Worm (Caenorhabditis elegans) whole organism, L4 larva: ENCODE results near the gene dyf-11.

Experiments used
- F37D6.2 ChIP-seq: sonication (generic microtip); optimal IDR thresholded peaks from 2 replicates; lab custom pipeline; 2016; ENCODE audit warnings: mild to moderate bottlenecking, missing genetic modification characterization, missing compliant biosample characterization
- F44E2.7 ChIP-seq: fragments of 200-800 bp; sonication (Bioruptor generic); IDR thresholded peaks from 2 replicates; pipeline ENCODE4 v2.1.2; 2022; ENCODE audit warnings: missing genetic modification characterization, missing compliant biosample characterization
- R02D3.7 ChIP-seq: fragments of 150-350 bp; sonication (generic microtip); optimal IDR thresholded peaks from 3 replicates; lab custom pipeline; 2014; ENCODE audit warnings: missing biosample characterization, missing genetic modification characterization
- T20F7.1 ChIP-seq: fragments of 200-800 bp; sonication (Bioruptor generic); optimal IDR thresholded peaks from 2 replicates; lab custom pipeline; 2018; ENCODE audit warnings: mild to moderate bottlenecking, missing genetic modification characterization, missing compliant biosample characterization
- Y5F2A.4 ChIP-seq: fragments of 200-800 bp; sonication (Bioruptor generic); optimal IDR thresholded peaks from 2 replicates; lab custom pipeline; 2018; ENCODE audit warnings: mild to moderate bottlenecking, missing genetic modification characterization, missing compliant biosample characterization
- Y75B8A.6 ChIP-seq: fragments of 200-800 bp; sonication (Bioruptor generic); IDR thresholded peaks from 2 replicates; pipeline ENCODE4 v1.3.6; 2022; ENCODE audit warnings: missing genetic modification reagents, missing genetic modification characterization, missing compliant biosample characterization
- aha-1 ChIP-seq: fragments of 150-350 bp; peaks from one replicate; lab custom pipeline; 2014; ENCODE audit warnings: missing biosample characterization, missing genetic modification characterization
- ceh-28 ChIP-seq: fragments of 150-350 bp; optimal IDR thresholded peaks from 2 replicates; lab custom pipeline; 2014; ENCODE audit warnings: missing biosample characterization, missing genetic modification reagents, missing genetic modification characterization
- ceh-32 ChIP-seq: sonication (generic microtip); optimal IDR thresholded peaks from 2 replicates; lab custom pipeline; 2016; ENCODE audit warnings: mild to moderate bottlenecking, missing genetic modification characterization, missing compliant biosample characterization; ENCODE audit not compliant: poor library complexity
- ceh-44 ChIP-seq: fragments of 200-800 bp; sonication (Bioruptor generic); IDR thresholded peaks from 2 replicates; pipeline ENCODE4 v1.3.6; 2022; ENCODE audit warnings: missing genetic modification reagents, missing genetic modification characterization, missing compliant biosample characterization
- cey-2 ChIP-seq: sonication (generic microtip); optimal IDR thresholded peaks from 3 replicates; lab custom pipeline; 2017; ENCODE audit warnings: missing genetic modification characterization, mild to moderate bottlenecking, missing compliant biosample characterization, antibody characterized with exemption, borderline replicate concordance; ENCODE audit not compliant: insufficient read depth
- duxl-1 ChIP-seq: sonication (generic microtip); optimal IDR thresholded peaks from 2 replicates; lab custom pipeline; 2016; ENCODE audit warnings: mild to moderate bottlenecking, missing genetic modification characterization, moderate library complexity, missing compliant biosample characterization; ENCODE audit not compliant: poor library complexity
- egl-43 ChIP-seq: fragments of 200-800 bp; sonication (Bioruptor generic); IDR thresholded peaks from 2 replicates; pipeline ENCODE4 v1.3.6; 2022; ENCODE audit warnings: missing genetic modification reagents, missing genetic modification characterization, missing compliant biosample characterization
- fos-1 ChIP-seq: fragments of 150-350 bp; optimal IDR thresholded peaks from 2 replicates; lab custom pipeline; 2014; ENCODE audit warnings: missing biosample characterization, missing genetic modification characterization
- hlh-11 ChIP-seq: fragments of 200-800 bp; sonication (Bioruptor generic); optimal IDR thresholded peaks from 2 replicates; lab custom pipeline; 2018; ENCODE audit warnings: mild to moderate bottlenecking, missing genetic modification characterization, missing compliant biosample characterization
- hmg-1.1 ChIP-seq: fragments of 200-800 bp; sonication (Bioruptor generic); IDR thresholded peaks from 2 replicates; pipeline ENCODE4 v1.3.6; 2022; ENCODE audit warnings: missing genetic modification reagents, missing genetic modification characterization, missing compliant biosample characterization
- jun-1 ChIP-seq: fragments of 150-350 bp; optimal IDR thresholded peaks from 2 replicates; lab custom pipeline; 2014; ENCODE audit warnings: missing biosample characterization, missing genetic modification reagents, missing genetic modification characterization
- lin-38 ChIP-seq: fragments of 200-800 bp; sonication (Bioruptor generic); IDR thresholded peaks from 2 replicates; pipeline ENCODE4 v1.3.6; 2022; ENCODE audit warnings: missing genetic modification reagents, missing genetic modification characterization, missing compliant biosample characterization
- lin-39 ChIP-seq: fragments of 150-350 bp; optimal IDR thresholded peaks from 2 replicates; lab custom pipeline; 2014; ENCODE audit warnings: missing biosample characterization, missing genetic modification reagents, missing genetic modification characterization
- mdl-1 ChIP-seq, 2 experiments: fragments of 150-350 bp in 1 of 2; sonication (generic microtip) in 1 of 2; optimal IDR thresholded peaks; 2 replicates each; lab custom pipeline; 2014 to 2017; ENCODE audit warnings: missing biosample characterization in 2 of 2, missing genetic modification characterization in 2 of 2
- mdt-29 ChIP-seq: fragments of 200-800 bp; sonication (Bioruptor generic); IDR thresholded peaks from 2 replicates; pipeline ENCODE4 v1.3.6; 2022; ENCODE audit warnings: missing genetic modification reagents, missing genetic modification characterization, missing compliant biosample characterization
- mes-2 ChIP-seq: sonication (generic microtip); optimal IDR thresholded peaks from 2 replicates; lab custom pipeline; 2016; ENCODE audit warnings: missing genotype, mild to moderate bottlenecking, missing genetic modification characterization, missing compliant biosample characterization; ENCODE audit not compliant: poor library complexity, severe bottlenecking
- mxl-3 ChIP-seq: fragments of 200-800 bp; sonication (Bioruptor generic); optimal IDR thresholded peaks from 2 replicates; lab custom pipeline; 2018; ENCODE audit warnings: mild to moderate bottlenecking, missing genetic modification characterization, missing compliant biosample characterization
- nhr-102 ChIP-seq: sonication (generic microtip); optimal IDR thresholded peaks from 2 replicates; lab custom pipeline; 2016; ENCODE audit warnings: mild to moderate bottlenecking, missing genetic modification characterization, moderate library complexity, missing compliant biosample characterization
- nhr-11 ChIP-seq: fragments of 150-350 bp; optimal IDR thresholded peaks from 2 replicates; lab custom pipeline; 2014; ENCODE audit warnings: missing biosample characterization, missing genetic modification characterization
- nhr-111 ChIP-seq: fragments of 200-800 bp; sonication (Bioruptor generic); optimal IDR thresholded peaks from 2 replicates; lab custom pipeline; 2018; ENCODE audit warnings: mild to moderate bottlenecking, missing genetic modification characterization, missing compliant biosample characterization
- nhr-237 ChIP-seq: sonication (generic microtip); optimal IDR thresholded peaks from 2 replicates; lab custom pipeline; 2017; ENCODE audit warnings: missing biosample characterization, missing genetic modification characterization
- nhr-28 ChIP-seq: fragments of 150-350 bp; optimal IDR thresholded peaks from 2 replicates; lab custom pipeline; 2014; ENCODE audit warnings: missing biosample characterization, missing genetic modification characterization
- nhr-41 ChIP-seq: fragments of 200-800 bp; sonication (Bioruptor generic); IDR thresholded peaks from 2 replicates; pipeline ENCODE4 v1.3.6; 2022; ENCODE audit warnings: missing genetic modification reagents, missing genetic modification characterization, missing compliant biosample characterization
- nhr-48 ChIP-seq: sonication (generic microtip); optimal IDR thresholded peaks from 2 replicates; lab custom pipeline; 2016; ENCODE audit warnings: mild to moderate bottlenecking, missing genetic modification characterization, missing compliant biosample characterization
- nhr-77 ChIP-seq: fragments of 150-350 bp; optimal IDR thresholded peaks from 2 replicates; lab custom pipeline; 2014; ENCODE audit warnings: missing biosample characterization, missing genetic modification characterization
- pqm-1 ChIP-seq: sonication (generic microtip); optimal IDR thresholded peaks from 2 replicates; lab custom pipeline; 2017; ENCODE audit warnings: missing biosample characterization, missing genetic modification characterization
- rbr-2 ChIP-seq: sonication (generic microtip); optimal IDR thresholded peaks from 2 replicates; lab custom pipeline; 2016; ENCODE audit warnings: missing genotype, missing genetic modification characterization, missing compliant biosample characterization
- snpc-4 ChIP-seq: fragments of 150-350 bp; optimal IDR thresholded peaks from 2 replicates; lab custom pipeline; 2014; ENCODE audit warnings: missing biosample characterization, missing genetic modification characterization
- spr-3 ChIP-seq: fragments of 200-800 bp; sonication (Bioruptor generic); optimal IDR thresholded peaks from 2 replicates; lab custom pipeline; 2018; ENCODE audit warnings: mild to moderate bottlenecking, missing genetic modification characterization, missing compliant biosample characterization
- tag-97 ChIP-seq: fragments of 200-800 bp; sonication (Bioruptor generic); IDR thresholded peaks from 2 replicates; pipeline ENCODE4 v1.3.6; 2022; ENCODE audit warnings: missing genetic modification characterization, missing compliant biosample characterization
- tra-1 ChIP-seq: fragments of 200-800 bp; sonication (Bioruptor generic); IDR thresholded peaks from 2 replicates; pipeline ENCODE4 v1.3.6; 2022; ENCODE audit warnings: missing genetic modification reagents, missing genetic modification characterization, missing compliant biosample characterization
- unc-39 ChIP-seq: sonication (generic microtip); optimal IDR thresholded peaks from 2 replicates; lab custom pipeline; 2017; ENCODE audit warnings: missing biosample characterization, missing genetic modification characterization
- unc-62 ChIP-seq, 3 experiments: fragments of 150-350 bp in 1 of 3; sonication (generic microtip); optimal IDR thresholded peaks in 2 of 3; peaks in 1 of 3; 1 replicate in 1 of 3; 2 replicates in 2 of 3; lab custom pipeline; 2014 to 2017; ENCODE audit warnings: missing biosample characterization in 3 of 3, missing genetic modification characterization in 3 of 3, missing genetic modification reagents in 3 of 3, missing genotype in 1 of 3
- zag-1 ChIP-seq: fragments of 150-350 bp; optimal IDR thresholded peaks from 2 replicates; lab custom pipeline; 2014; ENCODE audit warnings: missing biosample characterization, missing genetic modification characterization
- zfp-3 ChIP-seq: fragments of 200-800 bp; sonication (Bioruptor generic); conservative IDR thresholded peaks from 2 replicates; pipeline ENCODE4 v1.3.6; 2022; ENCODE audit warnings: missing genetic modification reagents, missing genetic modification characterization, missing compliant biosample characterization
- zip-11 ChIP-seq: fragments of 200-800 bp; sonication (Bioruptor generic); IDR thresholded peaks from 2 replicates; pipeline ENCODE4 v1.3.6; 2022; ENCODE audit warnings: missing genetic modification characterization, missing compliant biosample characterization

dyf-11 gene

DNA sequence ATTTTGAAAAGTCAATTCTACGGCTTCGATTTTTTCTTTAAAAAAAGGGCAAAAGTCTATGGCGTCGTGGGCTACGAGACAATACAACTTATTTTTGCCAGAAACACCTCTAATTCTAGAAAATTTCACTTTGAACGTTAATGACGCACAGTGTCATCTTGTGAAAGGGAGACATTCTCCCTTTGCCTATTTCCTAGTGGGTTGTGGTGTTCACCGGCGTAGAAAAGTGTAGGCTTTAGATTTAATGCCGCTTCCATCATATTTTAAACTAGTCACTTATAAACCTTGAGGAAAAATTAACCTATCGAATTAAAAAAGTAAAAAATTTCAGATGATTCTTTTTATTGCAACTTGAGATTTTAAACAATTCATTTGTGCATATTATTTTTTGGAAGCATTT, 21.8 kb downstream of the dyf-11 start (continued):
- TF ChIP-seq F44E2.7 = no peak
- no peak for TF ChIP-seq nhr-48
- TF ChIP-seq Y75B8A.6 = no peak
- TF ChIP-seq rbr-2 (tag; lab: Kevin White, UChicago) = peak; percentile 42
- no peak for TF ChIP-seq egl-43 (GFP tag; lab: Robert Waterston, UW)
- peak; percentile 34 for TF ChIP-seq mes-2 (tag; lab: Kevin White, UChicago)
- no peak for TF ChIP-seq nhr-102 (tag; lab: Kevin White, UChicago)
- TF ChIP-seq hmg-1.1 (GFP tag; lab: Robert Waterston, UW) = 0 out of 2 replicates have a peak, but pooled peaks have one; percentile 30
- TF ChIP-seq tra-1 (GFP tag; lab: Robert Waterston, UW) = no peak
- no peak for TF ChIP-seq R02D3.7 (tag; lab: Kevin White, UChicago)
- peak; percentile 36 for TF ChIP-seq F37D6.2 (tag; lab: Kevin White, UChicago)
- peak; percentile 50 for TF ChIP-seq duxl-1 (tag; lab: Kevin White, UChicago)
- TF ChIP-seq mxl-3 (GFP tag; lab: Kevin White, UChicago) = no peak
- no peak for TF ChIP-seq zip-11 (GFP tag; lab: Robert Waterston, UW)

DNA sequence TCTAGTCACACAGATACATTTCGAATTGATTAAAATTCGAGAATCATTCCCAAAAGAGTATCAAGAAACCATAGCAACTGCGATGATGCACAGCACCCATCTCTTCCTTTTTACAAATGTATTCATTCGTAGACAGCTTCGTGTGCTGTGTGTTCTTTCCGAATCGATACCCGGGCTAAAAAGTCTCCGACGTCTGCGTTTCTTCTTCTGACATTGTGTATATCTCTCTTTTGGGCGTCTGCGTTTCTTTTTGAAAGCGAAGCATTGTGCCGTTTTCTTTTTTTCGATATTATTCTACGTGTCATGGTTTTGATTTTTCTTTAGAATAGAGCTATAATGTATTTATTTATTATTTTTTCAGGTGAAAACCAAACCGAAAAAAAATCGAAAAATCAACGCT, 24.4 kb downstream of the dyf-11 start, which contains the start of gene attf-5:
Gene attf-5 (plus strand): TSS at position 362 of the 400 bp plus-strand sequence.
- TF ChIP-seq ceh-28 (peak; percentile 18), pqm-1 (tag; lab: Kevin White, UChicago) (no peak), unc-39 (tag; lab: Kevin White, UChicago) (no peak), Y5F2A.4 (GFP tag; lab: Kevin White, UChicago) (no peak)

DNA sequence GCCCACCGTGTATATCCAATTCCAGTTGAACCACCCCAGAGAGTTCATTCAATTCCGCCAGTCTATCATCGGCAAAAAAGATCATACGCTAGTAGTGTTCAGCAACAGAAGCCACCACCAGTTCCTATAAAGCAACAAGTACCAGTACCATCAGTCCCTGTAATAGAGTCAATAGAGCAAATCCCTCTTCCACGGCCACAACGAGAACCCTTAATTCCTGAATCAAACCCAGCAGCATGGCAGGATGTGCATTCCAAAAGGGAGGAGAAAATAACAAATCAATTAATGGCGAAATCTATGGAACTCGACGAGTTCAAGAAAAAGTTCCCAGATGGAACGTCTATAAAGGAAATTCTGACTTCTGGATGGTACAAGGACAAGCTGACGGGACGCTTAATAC, 26.3 kb downstream of the dyf-11 start:
- TF ChIP-seq nhr-77 (no peak), unc-62 (GFP tag; optimal IDR thresholded peaks at IDR 0.05 in 1 of 2; lab: Kevin White, UChicago) (peak in 1 of 2 experiments; percentile 94), unc-62 (tag; optimal IDR thresholded peaks at IDR 0.05; lab: Kevin White, UChicago) (no peak), spr-3 (GFP tag; lab: Kevin White, UChicago) (no peak), zag-1 (no peak)
- TF ChIP-seq, all 104 proteins: peak for 1

DNA sequence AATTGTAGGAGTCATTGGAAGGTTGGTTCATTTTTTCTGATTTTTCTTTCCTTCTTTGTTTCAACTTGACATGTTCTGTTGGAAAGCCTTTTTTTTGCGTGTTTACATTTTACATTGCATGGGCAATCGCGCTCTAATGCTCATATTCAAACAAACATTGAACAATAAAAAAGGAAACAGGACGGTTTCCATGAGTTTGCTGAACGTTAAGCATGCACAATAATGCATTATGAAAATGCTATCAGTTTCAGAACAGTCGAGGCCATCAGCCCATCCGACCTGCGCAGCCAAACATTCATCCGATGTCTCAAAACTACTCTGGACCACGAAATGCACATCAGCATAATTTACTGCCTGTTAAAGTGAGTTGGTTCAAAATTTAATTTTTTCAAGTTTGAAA, 27.0 kb downstream of the dyf-11 start:
- TF ChIP-seq zfp-3 (GFP tag; lab: Robert Waterston, UW) = no peak
- TF ChIP-seq aha-1 (tag; lab: Kevin White, UChicago) = peak; percentile 92

DNA sequence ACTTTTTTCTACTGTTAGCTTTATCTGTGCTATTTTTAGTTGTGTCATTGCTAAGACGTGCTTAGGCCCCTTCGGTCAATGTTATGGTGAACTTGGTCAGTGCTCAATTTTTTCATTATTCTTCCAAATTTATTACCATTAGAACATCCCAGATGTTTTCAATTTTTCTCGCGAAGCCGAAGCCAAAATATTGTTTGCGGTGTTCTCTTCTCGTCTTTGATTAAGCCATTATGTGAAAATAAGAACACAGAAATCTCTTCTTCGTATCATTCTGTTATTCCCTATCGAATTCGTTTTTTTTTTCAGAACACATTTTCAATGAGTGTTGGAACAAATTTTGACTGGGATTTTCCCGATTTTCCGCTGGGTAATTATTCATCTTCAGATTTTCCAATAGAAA, 38.9 kb downstream of the dyf-11 start, which contains the start of gene gtr-1:
Gene gtr-1 (plus strand): TSS at position 301 of the 400 bp plus-strand sequence.
- TF ChIP-seq tag-97 (GFP tag; lab: Robert Waterston, UW) = no peak
- TF ChIP-seq mdt-29 (GFP tag; lab: Robert Waterston, UW) = no peak
- TF ChIP-seq mes-2 (tag; lab: Kevin White, UChicago) = no peak
- TF ChIP-seq ceh-32 (tag; lab: Kevin White, UChicago) = no peak
- no peak for TF ChIP-seq nhr-111 (GFP tag; lab: Kevin White, UChicago)

DNA sequence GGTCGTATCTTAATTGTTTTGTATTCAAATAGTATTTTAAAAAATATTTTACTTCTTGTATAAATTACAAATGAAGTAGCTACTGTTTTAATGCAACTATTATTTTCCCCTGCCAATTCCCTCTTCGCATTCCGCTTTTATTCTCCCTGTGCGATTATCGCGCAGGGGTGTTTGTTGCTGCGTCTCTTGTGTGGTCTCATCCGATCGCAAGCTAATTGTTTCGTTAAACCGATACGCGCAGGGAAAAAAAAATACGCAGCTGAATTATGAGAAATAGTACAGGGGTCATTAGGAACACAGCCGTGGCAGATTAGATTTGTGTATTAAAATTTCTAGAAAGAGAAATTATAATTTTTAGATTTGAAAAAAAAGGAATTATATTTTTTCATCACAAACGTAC, 43.0 kb downstream of the dyf-11 start:
- TF ChIP-seq ceh-44 (GFP tag; lab: Robert Waterston, UW) (0 out of 2 replicates have a peak, but pooled peaks have one; percentile 32), nhr-237 (peak; percentile 87), mdl-1 (tag; optimal IDR thresholded peaks at IDR 0.05; lab: Kevin White, UChicago) (peak; percentile 88 to 93), snpc-4 (tag; lab: Kevin White, UChicago) (peak; percentile 48), lin-39 (tag; lab: Kevin White, UChicago) (peak; percentile 86), nhr-102 (tag; lab: Kevin White, UChicago) (peak; percentile 99), T20F7.1 (peak; percentile 93), nhr-11 (peak; percentile 97), F37D6.2 (tag; lab: Kevin White, UChicago) (peak; percentile 98), nhr-28 (tag; lab: Kevin White, UChicago) (peak; percentile 96), lin-38 (peak; percentile 90), mes-2 (tag; lab: Kevin White, UChicago) (peak; percentile 98), cey-2 (tag; lab: Kevin White, UChicago) (peak; percentile 72), fos-1 (tag; lab: Kevin White, UChicago) (peak; percentile 84), nhr-41 (GFP tag; lab: Robert Waterston, UW) (peak; percentile 70), jun-1 (tag; lab: Kevin White, UChicago) (peak; percentile 99), hlh-11 (tag; lab: Kevin White, UChicago) (peak; percentile 97)
